Fruit fly (Drosophila melanogaster): ENCODE results near the gene CG33080.
A peak's percentile ranks its signal among the peaks of the same experiment; 100 is the strongest.

The CG33080 gene

DNA sequence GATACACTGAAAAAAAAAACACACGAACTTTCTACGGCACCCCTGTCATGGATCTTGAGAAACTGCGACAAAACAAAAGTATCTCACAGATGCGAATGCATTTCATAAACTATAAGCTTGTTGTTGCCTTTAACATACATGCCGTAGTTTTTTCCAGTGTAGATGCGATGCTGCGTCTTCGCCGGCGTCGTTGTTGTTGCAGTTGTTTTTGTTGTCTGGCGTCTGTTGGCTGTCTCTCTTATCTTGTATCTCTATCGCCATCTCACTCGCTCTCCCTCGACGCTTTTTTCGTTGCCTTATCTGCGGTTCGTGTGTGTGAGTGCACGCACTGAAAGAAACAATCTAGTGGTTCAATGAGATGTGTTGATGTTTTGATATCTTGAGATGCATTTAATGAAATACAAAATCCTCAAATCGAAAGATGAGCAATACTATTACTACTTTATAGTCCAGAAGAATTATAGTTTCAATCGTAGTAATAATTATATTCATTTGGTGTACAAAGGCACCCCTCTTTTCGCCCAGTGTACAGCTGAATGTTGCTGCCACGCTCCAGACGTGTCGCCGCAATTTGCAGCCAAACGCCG lies 21.0 kb downstream of the CG33080 start (continued):
- TF ChIP-seq Nf-YC (tag; optimal IDR thresholded peaks at IDR 0.05) (peak; percentile 64), sob (GFP tag; IDR thresholded peaks at IDR 0.05) (peak; percentile 96), E2f2 (GFP tag; IDR thresholded peaks at IDR 0.05) (peak; percentile 77; the same call in 1 of the 2 replicates), Sry-δ (GFP tag; optimal IDR thresholded peaks at IDR 0.05) (peak; percentile 72), Jarid2 (GFP tag; optimal IDR thresholded peaks at IDR 0.05) (peak; percentile 81), tio (GFP tag; optimal IDR thresholded peaks at IDR 0.05) (peak; percentile 93), CG12104 (GFP tag; optimal IDR thresholded peaks at IDR 0.05) (peak; percentile 95), CG3838 (GFP tag; optimal IDR thresholded peaks at IDR 0.05) (peak; percentile 91), HLH4C (GFP tag; IDR thresholded peaks at IDR 0.05; ENCODE audit: partially characterized antibody) (no peak), ase (GFP tag; IDR thresholded peaks at IDR 0.05) (peak; percentile 94), CG33557 (GFP tag; optimal IDR thresholded peaks at IDR 0.05) (peak; percentile 95), lola (GFP tag; optimal IDR thresholded peaks at IDR 0.05) (peak in 2 of 3 experiments; percentile 3 to 92), nerfin-2 (GFP tag; IDR thresholded peaks at IDR 0.05; ENCODE audit: partially characterized antibody) (no peak), Hr3 (GFP tag; optimal IDR thresholded peaks at IDR 0.05) (peak; percentile 95), CG10321 (GFP tag; IDR thresholded peaks at IDR 0.05) (peak; percentile 76), CG3407 (GFP tag; optimal IDR thresholded peaks at IDR 0.05) (peak; percentile 89), pros (GFP tag; optimal IDR thresholded peaks at IDR 0.05) (peak; percentile 62), Dek (tag; optimal IDR thresholded peaks at IDR 0.05) (peak; percentile 88), hbn (GFP tag; IDR thresholded peaks at IDR 0.05; ENCODE audit: partially characterized antibody) (no peak), CG30431 (GFP tag; optimal IDR thresholded peaks at IDR 0.05) (peak; percentile 97), Myb (GFP tag; optimal IDR thresholded peaks at IDR 0.05) (peak; percentile 90), Vsx1 (GFP tag; optimal IDR thresholded peaks at IDR 0.05) (peak; percentile 80), CG1529 (GFP tag; optimal IDR thresholded peaks at IDR 0.05) (peak; percentile 93), CG10565 (GFP tag; optimal IDR thresholded peaks at IDR 0.05) (peak; percentile 94), corto (GFP tag; optimal IDR thresholded peaks at IDR 0.05) (peak; percentile 88), CG17912 (GFP tag; optimal IDR thresholded peaks at IDR 0.05) (peak; percentile 91), Nf-YA (GFP tag; IDR thresholded peaks at IDR 0.05) (peak; percentile 90), dmrt11E (tag; optimal IDR thresholded peaks at IDR 0.05) (peak; percentile 96), MTF-1 (GFP tag; optimal IDR thresholded peaks at IDR 0.05; ENCODE audit: borderline replicate concordance) (peak; percentile 87), Adf1 (GFP tag; IDR thresholded peaks at IDR 0.05) (peak; percentile 88), ken (GFP tag; IDR thresholded peaks at IDR 0.05) (peak; percentile 97), CG4617 (GFP tag; optimal IDR thresholded peaks at IDR 0.05; ENCODE audit: borderline replicate concordance) (peak; percentile 98), mirr (GFP tag; optimal IDR thresholded peaks at IDR 0.05) (peak; percentile 65), fru (optimal IDR thresholded peaks at IDR 0.05) (no peak), C15 (GFP tag; IDR thresholded peaks at IDR 0.05) (peak; percentile 87; the same call in 2 of the 3 replicates), prd (optimal IDR thresholded peaks at IDR 0.05) (no peak), prd (GFP tag; IDR thresholded peaks at IDR 0.05) (peak; percentile 98), CrebB (tag; optimal IDR thresholded peaks at IDR 0.05) (peak; percentile 93), gsb-n (tag; optimal IDR thresholded peaks at IDR 0.05) (peak; percentile 90), crol (GFP tag; IDR thresholded peaks at IDR 0.05) (peak; percentile 48), GATAe (GFP tag; conservative IDR thresholded peaks at IDR 0.05) (peak; percentile 53), pb (GFP tag; optimal IDR thresholded peaks at IDR 0.05) (peak; percentile 96), B-H2 (GFP tag; optimal IDR thresholded peaks at IDR 0.05) (peak; percentile 79), CG1792 (GFP tag; optimal IDR thresholded peaks at IDR 0.05) (peak; percentile 97), pfk (GFP tag; optimal IDR thresholded peaks at IDR 0.05) (peak; percentile 36), CG13894 (tag; optimal IDR thresholded peaks at IDR 0.05) (peak; percentile 78), dysf (GFP tag; IDR thresholded peaks at IDR 0.05) (peak; percentile 96), CG10366 (GFP tag; IDR thresholded peaks at IDR 0.05) (peak; percentile 94), p53 (GFP tag; optimal IDR thresholded peaks at IDR 0.05) (peak; percentile 96), sr (GFP tag; IDR thresholded peaks at IDR 0.05) (peak; percentile 91)

Measured in whole organism, embryonic.